Worm (Caenorhabditis elegans) whole organism, L1 larva: Measurements from ENCODE around the gene fat-1.

Experiments
- aly-2 ChIP-seq: fragments of 150-350 bp; optimal IDR thresholded peaks from 2 replicates; lab custom pipeline; 2014; ENCODE audit warnings: missing biosample characterization, missing genetic modification characterization
- ama-1 ChIP-seq: fragments of 150-350 bp; optimal IDR thresholded peaks from 2 replicates; lab custom pipeline; 2014
- efl-3 ChIP-seq: fragments of 200-800 bp; sonication (Bioruptor generic); optimal IDR thresholded peaks from 2 replicates; lab custom pipeline; 2018; ENCODE audit warnings: mild to moderate bottlenecking, missing genetic modification characterization, missing compliant biosample characterization
- ets-5 ChIP-seq: fragments of 200-800 bp; sonication (Bioruptor generic); IDR thresholded peaks from 2 replicates; pipeline ENCODE4 v1.3.6; 2022; ENCODE audit warnings: missing genetic modification characterization, missing compliant biosample characterization
- fkh-10 ChIP-seq: sonication (generic microtip); optimal IDR thresholded peaks from 2 replicates; lab custom pipeline; 2017; ENCODE audit warnings: missing biosample characterization, missing genetic modification reagents, missing genetic modification characterization
- lin-15B ChIP-seq: fragments of 150-350 bp; sonication (generic microtip); optimal IDR thresholded peaks from 3 replicates; lab custom pipeline; 2014; ENCODE audit warnings: missing biosample characterization, missing genetic modification characterization
- lsy-2 ChIP-seq, 2 experiments: fragments of 150-350 bp; optimal IDR thresholded peaks; 2 replicates each; lab custom pipeline; 2014; ENCODE audit warnings: missing biosample characterization in 2 of 2, missing genetic modification characterization in 2 of 2
- nhr-11 ChIP-seq: fragments of 150-350 bp; optimal IDR thresholded peaks from 2 replicates; lab custom pipeline; 2014; ENCODE audit warnings: missing biosample characterization, missing genetic modification characterization
- rnt-1 ChIP-seq: sonication (generic microtip); optimal IDR thresholded peaks from 2 replicates; lab custom pipeline; 2016; ENCODE audit warnings: mild to moderate bottlenecking, missing genetic modification characterization, moderate library complexity, missing compliant biosample characterization
- sup-37 ChIP-seq: fragments of 200-800 bp; sonication (Bioruptor generic); optimal IDR thresholded peaks from 2 replicates; lab custom pipeline; 2018; ENCODE audit warnings: mild to moderate bottlenecking, missing genetic modification characterization, missing compliant biosample characterization
- unc-130 ChIP-seq: fragments of 150-350 bp; optimal IDR thresholded peaks from 2 replicates; lab custom pipeline; 2017; ENCODE audit warnings: missing biosample characterization, missing genetic modification characterization, inconsistent platforms

ce11 chrIV:13304786-13305185, 10.7 kb upstream of the fat-1 start:
- TF ChIP-seq rnt-1 (tag; lab: Kevin White, UChicago): no peak
- no peak for TF ChIP-seq efl-3 (GFP tag; lab: Kevin White, UChicago)
- TF ChIP-seq fkh-10 (GFP tag; lab: Kevin White, UChicago): no peak
- no peak for TF ChIP-seq ets-5 (GFP tag; lab: Robert Waterston, UW)
- TF ChIP-seq unc-130: no peak
- TF ChIP-seq lsy-2 (tag; optimal IDR thresholded peaks at IDR 0.05; lab: Kevin White, UChicago): no peak
- no peak for TF ChIP-seq sup-37 (GFP tag; lab: Kevin White, UChicago)
- no peak for TF ChIP-seq aly-2 (tag; lab: Kevin White, UChicago)
- TF ChIP-seq nhr-11 (tag; lab: Kevin White, UChicago): no peak
- TF ChIP-seq lin-15B (tag; lab: Kevin White, UChicago): no peak
- no peak for TF ChIP-seq ama-1 (lab: Kevin White, UChicago)
